Fruit fly (Drosophila melanogaster) whole organism: ENCODE data around the gene CG14082.

Source experiments
- CG8478 ChIP-seq: fragments of >200 bp; optimal IDR thresholded peaks from 2 replicates; lab custom pipeline; 2018; ENCODE audit warnings: inconsistent platforms
- Dll ChIP-seq: fragments of >200 bp; optimal IDR thresholded peaks from 2 replicates; lab custom pipeline; 2017
- EcR ChIP-seq, 2 experiments: fragments of >200 bp; optimal IDR thresholded peaks; 2 replicates each; lab custom pipeline; 2017; ENCODE audit warnings: missing biosample characterization in 2 of 2, missing genetic modification characterization in 2 of 2, missing genetic modification reagents in 2 of 2
- pan ChIP-seq: fragments of >200 bp; optimal IDR thresholded peaks from 2 replicates; lab custom pipeline; 2017
- psq ChIP-seq: fragments of >200 bp; optimal IDR thresholded peaks from 2 replicates; lab custom pipeline; 2017
- usp ChIP-seq: fragments of >200 bp; optimal IDR thresholded peaks from 2 replicates; lab custom pipeline; 2017; ENCODE audit warnings: missing biosample characterization, missing genetic modification characterization, mixed read lengths

DNA sequence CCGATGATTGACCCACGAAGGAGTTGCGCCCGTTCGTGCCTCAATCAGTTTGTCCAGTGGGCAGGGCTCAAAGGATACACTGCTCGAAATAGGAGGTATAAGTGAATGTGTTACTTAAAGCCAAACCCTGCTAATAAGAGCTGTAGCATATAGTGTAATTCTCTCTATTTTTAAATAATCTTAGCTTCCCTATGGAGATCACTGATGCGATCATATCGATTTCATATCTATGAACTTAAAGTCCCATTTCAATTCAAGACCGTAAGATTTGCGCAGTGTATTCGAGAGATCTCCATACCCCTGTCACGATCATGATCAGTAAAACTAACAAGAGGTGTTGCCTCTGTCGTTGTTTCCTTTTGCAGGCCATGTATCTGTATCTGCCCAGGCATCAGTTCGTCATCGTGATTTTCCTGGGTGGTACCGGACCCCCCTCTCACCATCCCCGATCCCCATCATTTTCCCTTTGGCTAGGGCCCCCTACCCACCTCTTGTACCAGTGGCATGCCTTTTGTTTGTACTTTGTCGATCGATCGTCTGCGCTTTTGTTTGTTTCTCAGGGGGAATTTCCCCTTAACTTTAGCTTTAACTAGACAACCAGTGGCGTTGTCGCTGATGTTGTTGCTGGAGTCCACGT lies 34.4 kb upstream of the CG14082 start:
- TF ChIP-seq psq (lab: Kevin White, UChicago) (no peak), usp (GFP tag; lab: Kevin White, UChicago) (no peak), EcR (GFP tag; optimal IDR thresholded peaks at IDR 0.05; lab: Kevin White, UChicago) (peak in 1 of 2 experiments; percentile 58), pan (no peak), CG8478 (lab: Kevin White, UChicago) (no peak), Dll (lab: Kevin White, UChicago) (no peak)
